Worm (Caenorhabditis elegans): Measurements from ENCODE around the gene nduf-2.2.

- TF ChIP-seq ceh-45 (GFP tag; IDR thresholded peaks at IDR 0.05) (no peak), unc-42 (tag; optimal IDR thresholded peaks at IDR 0.05) (no peak), nhr-11 (tag; optimal IDR thresholded peaks at IDR 0.05) (no peak), pha-4 (tag; optimal IDR thresholded peaks at IDR 0.05) (no peak), elt-2 (tag; optimal IDR thresholded peaks at IDR 0.05) (no peak), fkh-10 (GFP tag; optimal IDR thresholded peaks at IDR 0.05) (no peak), fax-1 (tag; optimal IDR thresholded peaks at IDR 0.05) (no peak), unc-55 (GFP tag; optimal IDR thresholded peaks at IDR 0.05) (no peak), C08G9.2 (tag; optimal IDR thresholded peaks at IDR 0.05) (no peak), lim-6 (tag; optimal IDR thresholded peaks at IDR 0.05) (no peak), unc-86 (tag; optimal IDR thresholded peaks at IDR 0.05) (no peak), ceh-2 (tag; optimal IDR thresholded peaks at IDR 0.05) (no peak)
Observed at ce11 chrIII:6514673-6515072, 49.7 kb downstream of the nduf-2.2 start, which contains the start of gene acr-5.

Data from whole organism, late embryonic.